Worm (Caenorhabditis elegans) whole organism, L3 larva: ENCODE results near the gene ttr-43.

Experiments
- ZK546.5 ChIP-seq: sonication (generic microtip); optimal IDR thresholded peaks from 2 replicates; lab custom pipeline; 2017; ENCODE audit warnings: missing biosample characterization, missing genetic modification characterization
- aly-2 ChIP-seq: fragments of 150-350 bp; optimal IDR thresholded peaks from 2 replicates; lab custom pipeline; 2014; ENCODE audit warnings: missing biosample characterization, missing genetic modification characterization
- ceh-16 ChIP-seq: sonication (generic microtip); optimal IDR thresholded peaks from 2 replicates; lab custom pipeline; 2017; ENCODE audit warnings: missing biosample characterization, missing genetic modification characterization
- ceh-28 ChIP-seq: fragments of 150-350 bp; optimal IDR thresholded peaks from 2 replicates; lab custom pipeline; 2014; ENCODE audit warnings: missing biosample characterization, missing genetic modification reagents, missing genetic modification characterization
- ceh-82 ChIP-seq: fragments of 150-350 bp; optimal IDR thresholded peaks from 2 replicates; lab custom pipeline; 2014; ENCODE audit warnings: missing biosample characterization, missing genetic modification characterization
- daf-12 ChIP-seq: fragments of 150-350 bp; optimal IDR thresholded peaks from 2 replicates; lab custom pipeline; 2014; ENCODE audit warnings: missing biosample characterization, missing genetic modification reagents, missing genetic modification characterization
- egl-27 ChIP-seq: sonication (generic microtip); optimal IDR thresholded peaks from 4 replicates; lab custom pipeline; 2017; ENCODE audit warnings: missing biosample characterization, missing genetic modification reagents, missing genetic modification characterization
- egl-5 ChIP-seq: fragments of 150-350 bp; optimal IDR thresholded peaks from 2 replicates; lab custom pipeline; 2017; ENCODE audit warnings: missing biosample characterization, missing genetic modification reagents, missing genetic modification characterization, inconsistent platforms
- elt-2 ChIP-seq: sonication (generic microtip); optimal IDR thresholded peaks from 2 replicates; lab custom pipeline; 2016; ENCODE audit warnings: missing genetic modification reagents, mild to moderate bottlenecking, missing genetic modification characterization, missing compliant biosample characterization
- fkh-10 ChIP-seq: sonication (generic microtip); optimal IDR thresholded peaks from 2 replicates; lab custom pipeline; 2017; ENCODE audit warnings: missing biosample characterization, missing genetic modification reagents, missing genetic modification characterization
- fkh-2 ChIP-seq: fragments of 150-350 bp; optimal IDR thresholded peaks from 2 replicates; lab custom pipeline; 2014; ENCODE audit warnings: missing biosample characterization, missing genetic modification reagents, missing genetic modification characterization
- fos-1 ChIP-seq: fragments of 150-350 bp; optimal IDR thresholded peaks from 2 replicates; lab custom pipeline; 2014; ENCODE audit warnings: missing biosample characterization, missing genetic modification characterization
- hmg-11 ChIP-seq: sonication (generic microtip); optimal IDR thresholded peaks from 2 replicates; lab custom pipeline; 2016; ENCODE audit warnings: missing genetic modification characterization, missing compliant biosample characterization
- jun-1 ChIP-seq: fragments of 150-350 bp; optimal IDR thresholded peaks from 2 replicates; lab custom pipeline; 2014; ENCODE audit warnings: missing biosample characterization, missing genetic modification reagents, missing genetic modification characterization
- lin-15B ChIP-seq: fragments of 150-350 bp; optimal IDR thresholded peaks from 2 replicates; lab custom pipeline; 2014; ENCODE audit warnings: missing biosample characterization, missing genetic modification characterization
- lin-39 ChIP-seq: fragments of 150-350 bp; optimal IDR thresholded peaks from 2 replicates; lab custom pipeline; 2018; ENCODE audit warnings: missing biosample characterization, missing genetic modification reagents, missing genetic modification characterization
- lsy-12 ChIP-seq: sonication (generic microtip); optimal IDR thresholded peaks from 2 replicates; lab custom pipeline; 2016; ENCODE audit warnings: mild to moderate bottlenecking, missing genetic modification characterization, missing compliant biosample characterization
- mml-1 ChIP-seq: fragments of 150-350 bp; sonication (generic microtip); optimal IDR thresholded peaks from 3 replicates; lab custom pipeline; 2014; ENCODE audit warnings: missing biosample characterization, missing genetic modification characterization
- nfya-1 ChIP-seq: sonication (generic microtip); optimal IDR thresholded peaks from 2 replicates; lab custom pipeline; 2017; ENCODE audit warnings: missing genetic modification characterization, mild to moderate bottlenecking, missing compliant biosample characterization, antibody characterized with exemption, moderate library complexity; ENCODE audit not compliant: insufficient read depth
- nhr-11 ChIP-seq: fragments of 150-350 bp; optimal IDR thresholded peaks from 2 replicates; lab custom pipeline; 2014; ENCODE audit warnings: missing biosample characterization, missing genetic modification characterization
- nhr-12 ChIP-seq: fragments of 150-350 bp; optimal IDR thresholded peaks from 2 replicates; lab custom pipeline; 2014; ENCODE audit warnings: missing biosample characterization, missing genetic modification characterization
- nhr-23 ChIP-seq: fragments of 150-350 bp; optimal IDR thresholded peaks from 2 replicates; lab custom pipeline; 2014; ENCODE audit warnings: missing biosample characterization, missing genetic modification reagents, missing genetic modification characterization
- nhr-25 ChIP-seq: sonication (generic microtip); optimal IDR thresholded peaks from 2 replicates; lab custom pipeline; 2017; ENCODE audit warnings: missing biosample characterization, missing genetic modification characterization
- nhr-28 ChIP-seq: fragments of 150-350 bp; optimal IDR thresholded peaks from 2 replicates; lab custom pipeline; 2014; ENCODE audit warnings: missing biosample characterization, missing genetic modification characterization
- nhr-43 ChIP-seq: sonication (generic microtip); optimal IDR thresholded peaks from 2 replicates; lab custom pipeline; 2016; ENCODE audit warnings: mild to moderate bottlenecking, missing genetic modification characterization, missing compliant biosample characterization; ENCODE audit not compliant: poor library complexity, severe bottlenecking
- nhr-76 ChIP-seq: fragments of 150-350 bp; sonication (generic microtip); optimal IDR thresholded peaks from 5 replicates; lab custom pipeline; 2014; ENCODE audit warnings: missing biosample characterization, missing genetic modification characterization
- nhr-77 ChIP-seq: fragments of 150-350 bp; optimal IDR thresholded peaks from 2 replicates; lab custom pipeline; 2014; ENCODE audit warnings: missing biosample characterization, missing genetic modification characterization
- sea-2 ChIP-seq: fragments of 150-350 bp; sonication (generic microtip); optimal IDR thresholded peaks from 4 replicates; lab custom pipeline; 2014; ENCODE audit warnings: missing biosample characterization, missing genetic modification reagents, missing genetic modification characterization
- skn-1 ChIP-seq: fragments of 150-350 bp; optimal IDR thresholded peaks from 2 replicates; lab custom pipeline; 2014; ENCODE audit warnings: missing biosample characterization, missing genetic modification characterization
- tbx-2 ChIP-seq: sonication (generic microtip); optimal IDR thresholded peaks from 2 replicates; lab custom pipeline; 2016; ENCODE audit warnings: mild to moderate bottlenecking, missing genetic modification characterization, missing compliant biosample characterization
- unc-62 ChIP-seq: fragments of 150-350 bp; sonication (generic microtip); optimal IDR thresholded peaks from 4 replicates; lab custom pipeline; 2014; ENCODE audit warnings: missing biosample characterization, missing genetic modification reagents, missing genetic modification characterization
- ztf-11 ChIP-seq: fragments of 150-350 bp; optimal IDR thresholded peaks from 2 replicates; lab custom pipeline; 2014; ENCODE audit warnings: missing biosample characterization, missing genetic modification characterization
- ztf-4 ChIP-seq: fragments of 150-350 bp; optimal IDR thresholded peaks from 2 replicates; lab custom pipeline; 2014; ENCODE audit warnings: missing biosample characterization, missing genetic modification characterization

Gene ttr-43

ce11 chrV:12599110-12599509 lies 8.6 kb upstream of the ttr-43 start, which contains the start of the genes C14C10.10 and ril-2:
TSS of gene C14C10.10 (minus strand) at chrV:12599128.
TSS of gene ril-2 (minus strand) at chrV:12599157.
- no peak for TF ChIP-seq nhr-76
- TF ChIP-seq fos-1: no peak
- peak; percentile 34 for TF ChIP-seq nfya-1 (tag; lab: Kevin White, UChicago)
- TF ChIP-seq, all 47 proteins: peak for 1

ce11 chrV:12596795-12597194 lies 6.3 kb upstream of the ttr-43 start:
- TF ChIP-seq elt-2 (tag; lab: Kevin White, UChicago): peak; percentile 45
- TF ChIP-seq nhr-43: peak; percentile 19
- TF ChIP-seq mml-1: no peak
- peak; percentile 42 for TF ChIP-seq lsy-12 (tag; lab: Kevin White, UChicago)
- peak; percentile 41 for TF ChIP-seq hmg-11
- peak; percentile 16 for TF ChIP-seq tbx-2 (tag; lab: Kevin White, UChicago)
- peak; percentile 51 for TF ChIP-seq nfya-1 (tag; lab: Kevin White, UChicago)
- peak; percentile 56 for TF ChIP-seq nhr-23 (tag; lab: Kevin White, UChicago)
- TF ChIP-seq fkh-2 (tag; lab: Kevin White, UChicago): no peak
- TF ChIP-seq lin-39 (tag; lab: Kevin White, UChicago): peak; percentile 57
- TF ChIP-seq nhr-11 (tag; lab: Kevin White, UChicago): no peak
- peak; percentile 34 for TF ChIP-seq egl-27 (tag; lab: Kevin White, UChicago)
- TF ChIP-seq ceh-28 (tag; lab: Kevin White, UChicago): no peak
- no peak for TF ChIP-seq sea-2 (GFP tag; lab: Kevin White, UChicago)
- peak; percentile 77 for TF ChIP-seq egl-5 (tag; lab: Kevin White, UChicago)
- TF ChIP-seq nhr-25: peak; percentile 71
- no peak for TF ChIP-seq nhr-77 (tag; lab: Kevin White, UChicago)
- no peak for TF ChIP-seq fkh-10 (GFP tag; lab: Kevin White, UChicago)

ce11 chrV:12596196-12596595 lies 5.7 kb upstream of the ttr-43 start, which contains the start of gene mma-1:
TSS of gene mma-1 (minus strand) at chrV:12596296.
- TF ChIP-seq ztf-4 (tag; lab: Kevin White, UChicago) (no peak), ceh-16 (tag; lab: Kevin White, UChicago) (no peak), skn-1 (tag; lab: Kevin White, UChicago) (no peak), jun-1 (tag; lab: Kevin White, UChicago) (no peak), nhr-43 (no peak), ZK546.5 (tag; lab: Kevin White, UChicago) (no peak), nfya-1 (tag; lab: Kevin White, UChicago) (no peak), aly-2 (tag; lab: Kevin White, UChicago) (no peak), unc-62 (GFP tag; lab: Kevin White, UChicago) (no peak), ztf-11 (tag; lab: Kevin White, UChicago) (no peak)

ce11 chrV:12592379-12592778 lies 1.9 kb upstream of the ttr-43 start, which contains the start of gene C14C10.2:
TSS of gene C14C10.2 (minus strand) at chrV:12592479.
- no peak for TF ChIP-seq mml-1
- no peak for TF ChIP-seq ztf-11 (tag; lab: Kevin White, UChicago)
- no peak for TF ChIP-seq nhr-23 (tag; lab: Kevin White, UChicago)
- no peak for TF ChIP-seq ceh-16 (tag; lab: Kevin White, UChicago)
- no peak for TF ChIP-seq nhr-12
- no peak for TF ChIP-seq skn-1 (tag; lab: Kevin White, UChicago)
- TF ChIP-seq ceh-82 (tag; lab: Kevin White, UChicago): no peak
- no peak for TF ChIP-seq nhr-77 (tag; lab: Kevin White, UChicago)
- TF ChIP-seq nhr-28 (tag; lab: Kevin White, UChicago): no peak
- no peak for TF ChIP-seq nhr-43
- no peak for TF ChIP-seq nhr-25
- no peak for TF ChIP-seq nfya-1 (tag; lab: Kevin White, UChicago)
- TF ChIP-seq lin-15B (tag; lab: Kevin White, UChicago): no peak

- TF ChIP-seq daf-12 (tag; lab: Kevin White, UChicago) (no peak), egl-27 (tag; lab: Kevin White, UChicago) (no peak), mml-1 (no peak)
- TF ChIP-seq, all 47 proteins: peak for 0
These were observed 2.5 kb downstream of the ttr-43 start, which contains the start of gene C14C10.1 for ce11 chrV:12588030-12588429. TSS of gene C14C10.1 (plus strand) at chrV:12588330.
